Fruit fly (Drosophila melanogaster): ENCODE data around the gene mRpL9.
A peak's percentile ranks its signal among the peaks of the same experiment; 100 is the strongest.

mRpL9 gene

dm6 chr3R:15347822-15348221 lies 17.3 kb downstream of the mRpL9 start, which contains the start of the genes CG42726 and CG42727 (continued):
- peak; percentile 20 for TF ChIP-seq CG12155 (GFP tag; optimal IDR thresholded peaks at IDR 0.05)
- TF ChIP-seq pzg (GFP tag; optimal IDR thresholded peaks at IDR 0.05): peak; percentile 33
- TF ChIP-seq CG17186 (GFP tag; optimal IDR thresholded peaks at IDR 0.05): no peak
- TF ChIP-seq exex (tag; optimal IDR thresholded peaks at IDR 0.05): no peak
- TF ChIP-seq CG2712 (tag; optimal IDR thresholded peaks at IDR 0.05): peak; percentile 55
- TF ChIP-seq CG18619 (GFP tag; optimal IDR thresholded peaks at IDR 0.05): peak; percentile 17
- no peak for TF ChIP-seq onecut (GFP tag; IDR thresholded peaks at IDR 0.05)
- TF ChIP-seq CG18599 (GFP tag; optimal IDR thresholded peaks at IDR 0.05): peak; percentile 5
- TF ChIP-seq Oaz (GFP tag; IDR thresholded peaks at IDR 0.05): peak; percentile 11; the same call in 1 of the 2 replicates
- no peak for TF ChIP-seq CG12104 (GFP tag; optimal IDR thresholded peaks at IDR 0.05)
- TF ChIP-seq Hey (tag; optimal IDR thresholded peaks at IDR 0.05): no peak
- peak; percentile 61 for TF ChIP-seq CG4617 (GFP tag; optimal IDR thresholded peaks at IDR 0.05; ENCODE audit: borderline replicate concordance)
- 0 out of 3 replicates have a peak, but pooled peaks have one; percentile 18 for TF ChIP-seq CG6175 (GFP tag; IDR thresholded peaks at IDR 0.05)
- TF ChIP-seq CG15696 (tag; optimal IDR thresholded peaks at IDR 0.05): peak; percentile 1
- peak; percentile 8 for TF ChIP-seq CG1233 (GFP tag; optimal IDR thresholded peaks at IDR 0.05)
- TF ChIP-seq grn (GFP tag; optimal IDR thresholded peaks at IDR 0.05): no peak
- TF ChIP-seq sd (tag; optimal IDR thresholded peaks at IDR 0.05): peak; percentile 42
- TF ChIP-seq CG10462 (GFP tag; optimal IDR thresholded peaks at IDR 0.05): no peak
- no peak for TF ChIP-seq CG13123 (GFP tag; optimal IDR thresholded peaks at IDR 0.05)
- TF ChIP-seq CG15269 (tag; optimal IDR thresholded peaks at IDR 0.05): peak; percentile 18
- peak; percentile 3 for TF ChIP-seq CG10654 (GFP tag; optimal IDR thresholded peaks at IDR 0.05)
- TF ChIP-seq CG17612 (GFP tag; IDR thresholded peaks at IDR 0.05): 0 out of 2 replicates have a peak, but pooled peaks have one; percentile 33
- TF ChIP-seq nerfin-1 (tag; optimal IDR thresholded peaks at IDR 0.05): peak; percentile 54
- 0 out of 2 replicates have a peak, but pooled peaks have one; percentile 34 for TF ChIP-seq vvl (GFP tag; IDR thresholded peaks at IDR 0.05)
- TF ChIP-seq Fer1 (GFP tag; optimal IDR thresholded peaks at IDR 0.05): peak; percentile 50
- no peak for TF ChIP-seq hkb (optimal IDR thresholded peaks at IDR 0.05)
- 0 out of 2 replicates have a peak, but pooled peaks have one; percentile 40 for TF ChIP-seq hkb (GFP tag; IDR thresholded peaks at IDR 0.05)
- TF ChIP-seq stwl (tag; optimal IDR thresholded peaks at IDR 0.05): peak; percentile 23
- no peak for TF ChIP-seq Eip74EF (GFP tag; optimal IDR thresholded peaks at IDR 0.05)
- no peak for TF ChIP-seq CG18011 (GFP tag; optimal IDR thresholded peaks at IDR 0.05)
- peak; percentile 9 for TF ChIP-seq fd96Cb (tag; optimal IDR thresholded peaks at IDR 0.05)
- TF ChIP-seq lilli (GFP tag; optimal IDR thresholded peaks at IDR 0.05): peak; percentile 51
- TF ChIP-seq dpn (GFP tag; optimal IDR thresholded peaks at IDR 0.05): peak in 1 of 2 experiments; percentile 46
- TF ChIP-seq ken (GFP tag; IDR thresholded peaks at IDR 0.05): peak; percentile 43; the same call in 1 of the 3 replicates
- TF ChIP-seq CG16813 (GFP tag; IDR thresholded peaks at IDR 0.05; ENCODE audit: partially characterized antibody): no peak
- TF ChIP-seq CG2678 (tag; optimal IDR thresholded peaks at IDR 0.05): peak; percentile 43
- TF ChIP-seq slbo (GFP tag; IDR thresholded peaks at IDR 0.05): peak; percentile 58; the same call in 1 of the 2 replicates
- no peak for TF ChIP-seq wek (GFP tag; optimal IDR thresholded peaks at IDR 0.05)
- peak; percentile 26 for TF ChIP-seq CG4424 (GFP tag; optimal IDR thresholded peaks at IDR 0.05)
- TF ChIP-seq esg (GFP tag; conservative IDR thresholded peaks at IDR 0.05): 0 out of 2 replicates have a peak, but pooled peaks have one; percentile 19
- TF ChIP-seq CG17359 (tag; optimal IDR thresholded peaks at IDR 0.05): peak; percentile 28
- TF ChIP-seq sob (GFP tag; IDR thresholded peaks at IDR 0.05): 0 out of 2 replicates have a peak, but pooled peaks have one; percentile 42
- peak; percentile 30 for TF ChIP-seq CG10979 (tag; optimal IDR thresholded peaks at IDR 0.05)
- TF ChIP-seq CG18262 (tag; optimal IDR thresholded peaks at IDR 0.05): peak; percentile 14
- peak; percentile 35 for TF ChIP-seq CG12391 (tag; optimal IDR thresholded peaks at IDR 0.05)
- TF ChIP-seq Chrac-16 (GFP tag; optimal IDR thresholded peaks at IDR 0.05): peak; percentile 25
- TF ChIP-seq CG33213 (GFP tag; optimal IDR thresholded peaks at IDR 0.05): no peak
- TF ChIP-seq Rx (GFP tag; IDR thresholded peaks at IDR 0.05): 0 out of 2 replicates have a peak, but pooled peaks have one; percentile 24
- TF ChIP-seq CG12769 (tag; optimal IDR thresholded peaks at IDR 0.05): no peak
